Fruit fly (Drosophila melanogaster) Kc167 (cell line): ENCODE data around the gene CG42675.

ENCODE experiments used
- Myc ChIP-seq: fragments of >200 bp; optimal IDR thresholded peaks from 2 replicates; lab custom pipeline; 2017; ENCODE audit warnings: missing external identifiers
- Sin3A ChIP-seq: fragments of >200 bp; optimal IDR thresholded peaks from 2 replicates; lab custom pipeline; 2018; ENCODE audit warnings: missing external identifiers
- h ChIP-seq: fragments of >200 bp; optimal IDR thresholded peaks from 3 replicates; lab custom pipeline; 2018; ENCODE audit warnings: missing external identifiers
- insv ChIP-seq: fragments of >200 bp; optimal IDR thresholded peaks from 3 replicates; lab custom pipeline; 2018; ENCODE audit warnings: missing external identifiers
- psq ChIP-seq: fragments of >200 bp; optimal IDR thresholded peaks from 2 replicates; lab custom pipeline; 2017; ENCODE audit warnings: missing external identifiers
- ttk ChIP-seq: sonication (Bioruptor generic); optimal IDR thresholded peaks from 2 replicates; lab custom pipeline; 2017; ENCODE audit warnings: missing external identifiers

The CG42675 gene

dm6 chr3R:5797709-5798108 lies 15.7 kb upstream of the CG42675 start:
- TF ChIP-seq Sin3A (lab: Kevin White, UChicago) = no peak
- no peak for TF ChIP-seq insv (lab: Kevin White, UChicago)
- no peak for TF ChIP-seq ttk (lab: Kevin White, UChicago)
- TF ChIP-seq psq (lab: Kevin White, UChicago) = no peak
- TF ChIP-seq Myc (lab: Kevin White, UChicago) = no peak
- TF ChIP-seq h (lab: Kevin White, UChicago) = no peak

- TF ChIP-seq h (lab: Kevin White, UChicago) (no peak), insv (lab: Kevin White, UChicago) (no peak), Sin3A (lab: Kevin White, UChicago) (no peak), psq (lab: Kevin White, UChicago) (no peak), ttk (lab: Kevin White, UChicago) (no peak), Myc (lab: Kevin White, UChicago) (no peak)
These were observed 11.5 kb upstream of the CG42675 start, which contains the start of gene CG11000 for dm6 chr3R:5801703-5802436. Gene CG11000, plus strand, starts transcription at chr3R:5802328.

- TF ChIP-seq h (lab: Kevin White, UChicago) (no peak), ttk (lab: Kevin White, UChicago) (no peak), psq (lab: Kevin White, UChicago) (no peak), insv (lab: Kevin White, UChicago) (no peak), Myc (lab: Kevin White, UChicago) (no peak), Sin3A (lab: Kevin White, UChicago) (no peak)
These were observed 7.8 kb downstream of the CG42675 start, which contains the start of gene Hpr1 for dm6 chr3R:5821243-5821642. Gene Hpr1, minus strand, starts transcription at chr3R:5821440.

dm6 chr3R:5821750-5822149 lies 8.3 kb downstream of the CG42675 start, which contains the start of gene CG46303:
Gene CG46303, plus strand, starts transcription at chr3R:5821972.
- no peak for TF ChIP-seq psq (lab: Kevin White, UChicago)
- no peak for TF ChIP-seq ttk (lab: Kevin White, UChicago)
- no peak for TF ChIP-seq Myc (lab: Kevin White, UChicago)
- no peak for TF ChIP-seq insv (lab: Kevin White, UChicago)
- TF ChIP-seq h (lab: Kevin White, UChicago) = no peak
- no peak for TF ChIP-seq Sin3A (lab: Kevin White, UChicago)

- TF ChIP-seq insv (lab: Kevin White, UChicago) = no peak
- TF ChIP-seq psq (lab: Kevin White, UChicago) = no peak
- no peak for TF ChIP-seq Sin3A (lab: Kevin White, UChicago)
- no peak for TF ChIP-seq Myc (lab: Kevin White, UChicago)
- TF ChIP-seq ttk (lab: Kevin White, UChicago) = no peak
These were observed 11.0 kb downstream of the CG42675 start, which contains the start of the genes Sec20 and dgrn for dm6 chr3R:5824456-5824855. Gene Sec20, minus strand, starts transcription at chr3R:5824532. Gene dgrn, plus strand, starts transcription at chr3R:5824615.

- TF ChIP-seq h (lab: Kevin White, UChicago) (no peak), insv (lab: Kevin White, UChicago) (no peak), Myc (lab: Kevin White, UChicago) (no peak), ttk (lab: Kevin White, UChicago) (no peak), Sin3A (lab: Kevin White, UChicago) (no peak), psq (lab: Kevin White, UChicago) (no peak)
These were observed 16.4 kb downstream of the CG42675 start, which contains the start of gene glob3 for dm6 chr3R:5829762-5830161. Gene glob3, plus strand, starts transcription at chr3R:5830062.

- TF ChIP-seq ttk (lab: Kevin White, UChicago) = no peak
- no peak for TF ChIP-seq Sin3A (lab: Kevin White, UChicago)
- no peak for TF ChIP-seq Myc (lab: Kevin White, UChicago)
- TF ChIP-seq psq (lab: Kevin White, UChicago) = no peak
- no peak for TF ChIP-seq insv (lab: Kevin White, UChicago)
- TF ChIP-seq h (lab: Kevin White, UChicago) = no peak
These were observed 17.9 kb downstream of the CG42675 start, which contains the start of gene CG1208 for dm6 chr3R:5831339-5831738. Gene CG1208, plus strand, starts transcription at chr3R:5831639.

- TF ChIP-seq Myc (lab: Kevin White, UChicago) = no peak
- no peak for TF ChIP-seq insv (lab: Kevin White, UChicago)
- TF ChIP-seq h (lab: Kevin White, UChicago) = no peak
- TF ChIP-seq ttk (lab: Kevin White, UChicago) = no peak
- TF ChIP-seq Sin3A (lab: Kevin White, UChicago) = no peak
- TF ChIP-seq psq (lab: Kevin White, UChicago) = no peak
These were observed 19.1 kb downstream of the CG42675 start for dm6 chr3R:5832345-5832981.

- no peak for TF ChIP-seq Myc (lab: Kevin White, UChicago)
- no peak for TF ChIP-seq insv (lab: Kevin White, UChicago)
- no peak for TF ChIP-seq Sin3A (lab: Kevin White, UChicago)
- TF ChIP-seq h (lab: Kevin White, UChicago) = no peak
These were observed 20.6 kb downstream of the CG42675 start for dm6 chr3R:5833948-5834504.

dm6 chr3R:5836536-5836935 lies 23.1 kb downstream of the CG42675 start:
- no peak for TF ChIP-seq psq (lab: Kevin White, UChicago)
- no peak for TF ChIP-seq insv (lab: Kevin White, UChicago)
- TF ChIP-seq Sin3A (lab: Kevin White, UChicago) = no peak
- no peak for TF ChIP-seq Myc (lab: Kevin White, UChicago)
- TF ChIP-seq h (lab: Kevin White, UChicago) = no peak
- TF ChIP-seq ttk (lab: Kevin White, UChicago) = no peak
